Fruit fly (Drosophila melanogaster) whole organism, embryonic: ENCODE data around the gene CG42272.

Experiments
- Ada2b ChIP-seq: fragments of 200-800 bp; sonication (Bioruptor generic); IDR thresholded peaks from 2 replicates; pipeline ENCODE4 v1.3.6; 2022; ENCODE audit warnings: missing biosample characterization, missing genetic modification characterization
- Atf3 ChIP-seq: fragments of 200-800 bp; sonication (Bioruptor generic); optimal IDR thresholded peaks from 3 replicates; lab custom pipeline; 2016; ENCODE audit warnings: missing biosample characterization, missing genetic modification characterization
- CG10147 ChIP-seq: fragments of 200-800 bp; sonication (Bioruptor generic); optimal IDR thresholded peaks from 2 replicates; lab custom pipeline; 2019; ENCODE audit warnings: missing biosample characterization, mild to moderate bottlenecking, missing genetic modification characterization, moderate library complexity
- CG11398 ChIP-seq: fragments of 200-800 bp; sonication (Bioruptor generic); optimal IDR thresholded peaks from 2 replicates; lab custom pipeline; 2016; ENCODE audit warnings: missing biosample characterization, missing genetic modification characterization
- CG11560 ChIP-seq: fragments of 200-800 bp; sonication (Bioruptor generic); IDR thresholded peaks from 3 replicates; pipeline ENCODE4 v1.3.6; 2022; ENCODE audit warnings: missing biosample characterization, missing genetic modification characterization
- CG11696 ChIP-seq: fragments of 200-800 bp; sonication (Bioruptor generic); IDR thresholded peaks from 2 replicates; pipeline ENCODE4 v1.3.6; 2022; ENCODE audit warnings: missing biosample characterization, missing genetic modification characterization
- CG12391 ChIP-seq: fragments of 200-800 bp; sonication (Bioruptor generic); optimal IDR thresholded peaks from 3 replicates; lab custom pipeline; 2018; ENCODE audit warnings: missing biosample characterization, mild to moderate bottlenecking, missing genetic modification characterization, moderate library complexity
- CG15269 ChIP-seq: fragments of 200-800 bp; sonication (Bioruptor generic); optimal IDR thresholded peaks from 2 replicates; lab custom pipeline; 2018; ENCODE audit warnings: missing biosample characterization, mild to moderate bottlenecking, missing genetic modification characterization, moderate library complexity
- CG16815 ChIP-seq: fragments of 200-800 bp; sonication (Bioruptor generic); optimal IDR thresholded peaks from 3 replicates; lab custom pipeline; 2017; ENCODE audit warnings: missing biosample characterization, mild to moderate bottlenecking, missing genetic modification characterization
- CG18011 ChIP-seq: fragments of 200-800 bp; sonication (Bioruptor generic); optimal IDR thresholded peaks from 2 replicates; lab custom pipeline; 2017; ENCODE audit warnings: missing biosample characterization, missing genetic modification characterization, mild to moderate bottlenecking, moderate library complexity, missing genotype
- CG18476 ChIP-seq: fragments of 200-800 bp; sonication (Bioruptor generic); optimal IDR thresholded peaks from 2 replicates; lab custom pipeline; 2016; ENCODE audit warnings: missing biosample characterization, mild to moderate bottlenecking, missing genetic modification characterization
- CG2202 ChIP-seq: fragments of 200-800 bp; sonication (Bioruptor generic); optimal IDR thresholded peaks from 2 replicates; lab custom pipeline; 2018; ENCODE audit warnings: missing biosample characterization, mild to moderate bottlenecking, missing genetic modification characterization
- CG2889 ChIP-seq: fragments of 200-800 bp; sonication (Bioruptor generic); IDR thresholded peaks from 3 replicates; pipeline ENCODE4 v1.3.6; 2022; ENCODE audit warnings: missing biosample characterization, missing genetic modification characterization
- CG31365 ChIP-seq: fragments of 200-800 bp; sonication (Bioruptor generic); optimal IDR thresholded peaks from 2 replicates; lab custom pipeline; 2018; ENCODE audit warnings: missing biosample characterization, mild to moderate bottlenecking, missing genetic modification characterization
- CG34376 ChIP-seq: fragments of 200-800 bp; sonication (Bioruptor generic); optimal IDR thresholded peaks from 2 replicates; lab custom pipeline; 2018; ENCODE audit warnings: missing biosample characterization, mild to moderate bottlenecking, missing genetic modification characterization
- CG3726 ChIP-seq: fragments of 200-800 bp; sonication (Bioruptor generic); IDR thresholded peaks from 3 replicates; pipeline ENCODE4, ENCODE4 v1.3.6; 2022; ENCODE audit warnings: missing biosample characterization, missing genetic modification characterization
- CG6854 ChIP-seq: fragments of 200-800 bp; sonication (Bioruptor generic); optimal IDR thresholded peaks from 3 replicates; lab custom pipeline; 2017; ENCODE audit warnings: missing biosample characterization, mild to moderate bottlenecking, missing genetic modification characterization
- CG7271 ChIP-seq: fragments of 200-800 bp; sonication (Bioruptor generic); optimal IDR thresholded peaks from 2 replicates; lab custom pipeline; 2018; ENCODE audit warnings: missing biosample characterization, mild to moderate bottlenecking, missing genetic modification characterization, moderate library complexity
- CG7839 ChIP-seq: fragments of 200-800 bp; sonication (Bioruptor generic); optimal IDR thresholded peaks from 3 replicates; lab custom pipeline; 2018; ENCODE audit warnings: missing biosample characterization, mild to moderate bottlenecking, missing genetic modification characterization, moderate library complexity
- CG7928 ChIP-seq: fragments of 200-800 bp; sonication (Bioruptor generic); optimal IDR thresholded peaks from 2 replicates; lab custom pipeline; 2017; ENCODE audit warnings: missing biosample characterization, mild to moderate bottlenecking, missing genetic modification characterization
- CG8944 ChIP-seq: fragments of 200-800 bp; sonication (Bioruptor generic); optimal IDR thresholded peaks from 3 replicates; lab custom pipeline; 2016; ENCODE audit warnings: missing biosample characterization, missing genetic modification characterization
- Doc2 ChIP-seq: fragments of 200-800 bp; sonication (Bioruptor generic); IDR thresholded peaks from 2 replicates; pipeline ENCODE4 v1.3.6; 2022; ENCODE audit warnings: missing biosample characterization, missing genetic modification characterization
- Doc3 ChIP-seq: fragments of 200-800 bp; sonication (Bioruptor generic); IDR thresholded peaks from 3 replicates; pipeline ENCODE4 v1.3.6; 2022; ENCODE audit warnings: missing biosample characterization, missing genetic modification characterization; ENCODE audit not compliant: partially characterized antibody
- Eip74EF ChIP-seq, 2 experiments: fragments of 200-800 bp in 1 of 2; fragments of >200 bp in 1 of 2; sonication (Bioruptor generic) in 1 of 2; optimal IDR thresholded peaks; 2 replicates each; lab custom pipeline; 2017 to 2019; ENCODE audit warnings: missing biosample characterization in 2 of 2, missing genetic modification characterization in 2 of 2, mild to moderate bottlenecking in 1 of 2, moderate library complexity in 1 of 2
- Fer2 ChIP-seq: fragments of 200-800 bp; sonication (Bioruptor generic); optimal IDR thresholded peaks from 2 replicates; lab custom pipeline; 2018; ENCODE audit warnings: missing biosample characterization, mild to moderate bottlenecking, missing genetic modification characterization, moderate library complexity
- GATAe ChIP-seq: fragments of 200-800 bp; sonication (Bioruptor generic); conservative IDR thresholded peaks from 2 replicates; pipeline ENCODE4 v1.3.6; 2022; ENCODE audit warnings: missing biosample characterization, missing genetic modification characterization
- HLH4C ChIP-seq: fragments of 200-800 bp; sonication (Bioruptor generic); IDR thresholded peaks from 3 replicates; pipeline ENCODE4 v1.3.6; 2022; ENCODE audit warnings: missing biosample characterization, missing genetic modification characterization; ENCODE audit not compliant: partially characterized antibody
- Hmr ChIP-seq: fragments of 200-800 bp; sonication (Bioruptor generic); optimal IDR thresholded peaks from 3 replicates; lab custom pipeline; 2017; ENCODE audit warnings: mild to moderate bottlenecking, missing biosample characterization, missing genetic modification reagents, missing genetic modification characterization
- Meics ChIP-seq: fragments of 200-800 bp; sonication (Bioruptor generic); optimal IDR thresholded peaks from 2 replicates; lab custom pipeline; 2017; ENCODE audit warnings: missing biosample characterization, mild to moderate bottlenecking, missing genetic modification characterization
- Mes4 ChIP-seq: fragments of 200-800 bp; sonication (Bioruptor generic); optimal IDR thresholded peaks from 2 replicates; lab custom pipeline; 2016; ENCODE audit warnings: missing biosample characterization, missing genetic modification characterization
- NFAT ChIP-seq: fragments of 200-800 bp; sonication (Bioruptor generic); IDR thresholded peaks from 2 replicates; pipeline ENCODE4 v1.3.6; 2022; ENCODE audit warnings: missing biosample characterization, missing genetic modification characterization
- Six4 ChIP-seq: fragments of 200-800 bp; sonication (Bioruptor generic); optimal IDR thresholded peaks from 2 replicates; lab custom pipeline; 2016; ENCODE audit warnings: missing biosample characterization, missing genetic modification characterization
- Usf ChIP-seq: fragments of 200-800 bp; sonication (Bioruptor generic); optimal IDR thresholded peaks from 2 replicates; lab custom pipeline; 2017; ENCODE audit warnings: missing genotype, missing biosample characterization, missing genetic modification characterization
- az2 ChIP-seq: fragments of 200-800 bp; sonication (Bioruptor generic); optimal IDR thresholded peaks from 3 replicates; lab custom pipeline; 2016; ENCODE audit warnings: missing biosample characterization, missing genetic modification characterization
- cad ChIP-seq: fragments of >200 bp; optimal IDR thresholded peaks from 2 replicates; lab custom pipeline; 2017; ENCODE audit warnings: missing biosample characterization, missing genetic modification characterization
- dmrt11E ChIP-seq: fragments of 200-800 bp; sonication (Bioruptor generic); optimal IDR thresholded peaks from 3 replicates; lab custom pipeline; 2018; ENCODE audit warnings: missing biosample characterization, mild to moderate bottlenecking, missing genetic modification characterization, moderate library complexity
- dysf ChIP-seq: fragments of 200-800 bp; sonication (Bioruptor generic); IDR thresholded peaks from 3 replicates; pipeline ENCODE4 v1.3.6; 2022; ENCODE audit warnings: missing biosample characterization, missing genetic modification characterization
- emc ChIP-seq: fragments of 200-800 bp; sonication (Bioruptor generic); optimal IDR thresholded peaks from 2 replicates; lab custom pipeline; 2016; ENCODE audit warnings: missing biosample characterization, missing genetic modification characterization
- fd64A ChIP-seq: fragments of 200-800 bp; sonication (Bioruptor generic); optimal IDR thresholded peaks from 3 replicates; lab custom pipeline; 2018; ENCODE audit warnings: missing biosample characterization, mild to moderate bottlenecking, missing genetic modification characterization
- fu2 ChIP-seq: fragments of 200-800 bp; sonication (Bioruptor generic); optimal IDR thresholded peaks from 2 replicates; lab custom pipeline; 2016; ENCODE audit warnings: missing biosample characterization, missing genetic modification characterization
- gce ChIP-seq: fragments of 200-800 bp; sonication (Bioruptor generic); IDR thresholded peaks from 3 replicates; pipeline ENCODE4 v1.3.6; 2022; ENCODE audit warnings: missing biosample characterization, missing genetic modification characterization
- gcm2 ChIP-seq: fragments of 200-800 bp; sonication (Bioruptor generic); optimal IDR thresholded peaks from 2 replicates; lab custom pipeline; 2016; ENCODE audit warnings: missing biosample characterization, missing genetic modification characterization
- ham ChIP-seq: fragments of 200-800 bp; sonication (Bioruptor generic); IDR thresholded peaks from 2 replicates; pipeline ENCODE4 v1.3.6; 2022; ENCODE audit warnings: missing biosample characterization, missing genetic modification characterization
- hb ChIP-seq: fragments of 200-800 bp; sonication (Bioruptor generic); IDR thresholded peaks from 3 replicates; pipeline ENCODE4 v1.3.6; 2022; ENCODE audit warnings: missing biosample characterization, missing genetic modification characterization; ENCODE audit not compliant: partially characterized antibody
- mld ChIP-seq: fragments of 200-800 bp; sonication (Bioruptor generic); IDR thresholded peaks from 3 replicates; pipeline ENCODE4 v1.3.6; 2022; ENCODE audit warnings: missing biosample characterization, missing genetic modification characterization; ENCODE audit not compliant: partially characterized antibody
- nerfin-1 ChIP-seq: fragments of 200-800 bp; sonication (Bioruptor generic); optimal IDR thresholded peaks from 3 replicates; lab custom pipeline; 2019; ENCODE audit warnings: missing biosample characterization, mild to moderate bottlenecking, missing genetic modification characterization, moderate library complexity
- pros ChIP-seq: fragments of 200-800 bp; sonication (Bioruptor generic); optimal IDR thresholded peaks from 3 replicates; lab custom pipeline; 2019; ENCODE audit warnings: missing biosample characterization, mild to moderate bottlenecking, missing genetic modification characterization, moderate library complexity
- rib ChIP-seq: fragments of 200-800 bp; sonication (Bioruptor generic); IDR thresholded peaks from 2 replicates; pipeline ENCODE4 v1.3.6; 2022; ENCODE audit warnings: missing biosample characterization, missing genetic modification characterization
- sens-2 ChIP-seq: fragments of 200-800 bp; sonication (Bioruptor generic); IDR thresholded peaks from 2 replicates; pipeline ENCODE4 v1.3.6; 2022; ENCODE audit warnings: missing biosample characterization, missing genetic modification characterization
- sima ChIP-seq: fragments of 200-800 bp; sonication (Bioruptor generic); optimal IDR thresholded peaks from 2 replicates; lab custom pipeline; 2016; ENCODE audit warnings: missing biosample characterization, missing genetic modification characterization
- twi ChIP-seq: fragments of 200-800 bp; optimal IDR thresholded peaks from 2 replicates; lab custom pipeline; 2019; ENCODE audit warnings: missing biosample characterization, mild to moderate bottlenecking, missing genetic modification characterization, moderate library complexity
- zfh1 ChIP-seq: fragments of 200-800 bp; sonication (Bioruptor generic); IDR thresholded peaks from 3 replicates; pipeline ENCODE4 v1.3.6; 2022; ENCODE audit warnings: missing biosample characterization, missing genetic modification characterization

CG42272 gene

DNA sequence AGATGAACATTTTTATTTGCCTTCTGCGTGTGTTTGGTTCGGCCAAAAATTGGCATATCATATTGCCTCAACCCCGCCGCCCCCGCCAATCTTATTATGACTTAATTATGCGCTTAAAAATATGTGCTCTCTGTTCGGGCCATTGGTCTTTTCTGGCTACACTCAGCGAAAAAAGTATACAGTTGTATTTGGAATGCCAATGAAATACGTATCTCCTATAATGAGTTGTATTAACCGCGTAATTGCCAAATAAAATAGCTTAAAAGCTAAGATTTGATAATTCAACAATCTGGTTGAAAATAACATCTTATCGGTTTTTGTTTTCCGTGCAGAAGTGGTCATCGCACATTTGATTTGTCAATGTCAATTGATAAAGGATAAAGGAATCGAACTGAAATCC, 17.2 kb downstream of the CG42272 start (continued):
- no peak for TF ChIP-seq twi
- no peak for TF ChIP-seq fu2 (GFP tag; lab: Kevin White, UChicago)
- no peak for TF ChIP-seq HLH4C (GFP tag; lab: Robert Waterston, UW)
- no peak for TF ChIP-seq CG34376 (GFP tag; lab: Kevin White, UChicago)
- no peak for TF ChIP-seq az2 (GFP tag; lab: Kevin White, UChicago)
- TF ChIP-seq CG2889 (GFP tag; lab: Robert Waterston, UW), result no peak
- no peak for TF ChIP-seq Atf3 (GFP tag; lab: Kevin White, UChicago)
- TF ChIP-seq CG12391 (tag; lab: Kevin White, UChicago), result peak; percentile 22
- no peak for TF ChIP-seq Doc3
- TF ChIP-seq CG7839 (tag; lab: Kevin White, UChicago), result peak; percentile 11
- no peak for TF ChIP-seq pros (GFP tag; lab: Kevin White, UChicago)
- TF ChIP-seq hb, result no peak
- TF ChIP-seq CG8944 (GFP tag; lab: Kevin White, UChicago), result no peak
- no peak for TF ChIP-seq fd64A (GFP tag; lab: Kevin White, UChicago)
- TF ChIP-seq gcm2 (GFP tag; lab: Kevin White, UChicago), result no peak
- TF ChIP-seq CG18011 (GFP tag; lab: Kevin White, UChicago), result no peak
- 0 out of 2 replicates have a peak, but pooled peaks have one; percentile 23 for TF ChIP-seq CG11696 (GFP tag; lab: Robert Waterston, UW)
- no peak for TF ChIP-seq CG10147
- no peak for TF ChIP-seq Hmr
- peak; percentile 3 for TF ChIP-seq Meics
- no peak for TF ChIP-seq Eip74EF (GFP tag; optimal IDR thresholded peaks at IDR 0.05; lab: Kevin White, UChicago)
- TF ChIP-seq CG7928 (GFP tag; lab: Kevin White, UChicago), result no peak
- TF ChIP-seq CG15269, result no peak
- no peak for TF ChIP-seq GATAe (GFP tag; lab: Robert Waterston, UW)
- TF ChIP-seq Mes4, result no peak
- TF ChIP-seq CG6854 (GFP tag; lab: Kevin White, UChicago), result no peak
- no peak for TF ChIP-seq emc (GFP tag; lab: Kevin White, UChicago)
- peak; percentile 33; the same call in 1 of the 3 replicates for TF ChIP-seq dysf (GFP tag; lab: Robert Waterston, UW)
- TF ChIP-seq CG16815, result no peak
- no peak for TF ChIP-seq ham
- no peak for TF ChIP-seq CG3726
- TF ChIP-seq zfh1, result no peak
- TF ChIP-seq Six4 (GFP tag; lab: Kevin White, UChicago), result no peak
- TF ChIP-seq Fer2 (tag; lab: Kevin White, UChicago), result no peak
- no peak for TF ChIP-seq CG11560 (tag; lab: Robert Waterston, UW)
- no peak for TF ChIP-seq nerfin-1 (tag; lab: Kevin White, UChicago)
- TF ChIP-seq mld (GFP tag; lab: Robert Waterston, UW), result no peak
- no peak for TF ChIP-seq CG18476 (GFP tag; lab: Kevin White, UChicago)
- TF ChIP-seq CG7271 (tag; lab: Kevin White, UChicago), result no peak
- TF ChIP-seq Usf, result no peak
- TF ChIP-seq CG11398 (GFP tag; lab: Kevin White, UChicago), result no peak
- no peak for TF ChIP-seq rib
- no peak for TF ChIP-seq NFAT (GFP tag; lab: Robert Waterston, UW)
- no peak for TF ChIP-seq CG31365 (tag; lab: Kevin White, UChicago)
- TF ChIP-seq CG2202 (tag; lab: Kevin White, UChicago), result no peak
- TF ChIP-seq dmrt11E (tag; lab: Kevin White, UChicago), result peak; percentile 7
- TF ChIP-seq cad (GFP tag; lab: Kevin White, UChicago), result no peak
- no peak for TF ChIP-seq gce (GFP tag; lab: Robert Waterston, UW)
- no peak for TF ChIP-seq Doc2
- no peak for TF ChIP-seq sima (GFP tag; lab: Kevin White, UChicago)
- TF ChIP-seq sens-2, result no peak
- TF ChIP-seq Ada2b (GFP tag; lab: Robert Waterston, UW), result no peak
